Worm (Caenorhabditis elegans) whole organism, late embryonic: ENCODE measurements around the gene T09D3.9.

ENCODE experiments used
- C08G9.2 ChIP-seq: sonication (generic microtip); optimal IDR thresholded peaks from 2 replicates; lab custom pipeline; 2016; ENCODE audit warnings: mild to moderate bottlenecking, missing genetic modification characterization, moderate library complexity, missing compliant biosample characterization
- F13H6.1 ChIP-seq: sonication (generic microtip); optimal IDR thresholded peaks from 2 replicates; lab custom pipeline; 2016; ENCODE audit warnings: missing genetic modification characterization, missing compliant biosample characterization
- Y22D7AL.16 ChIP-seq: sonication (generic microtip); optimal IDR thresholded peaks from 2 replicates; lab custom pipeline; 2016; ENCODE audit warnings: missing genetic modification characterization, missing compliant biosample characterization
- ahr-1 ChIP-seq: sonication (generic microtip); optimal IDR thresholded peaks from 2 replicates; lab custom pipeline; 2016; ENCODE audit warnings: missing genetic modification characterization, missing compliant biosample characterization
- ama-1 ChIP-seq: fragments of 150-350 bp; optimal IDR thresholded peaks from 2 replicates; lab custom pipeline; 2014
- ceh-14 ChIP-seq: sonication (generic microtip); optimal IDR thresholded peaks from 2 replicates; lab custom pipeline; 2016; ENCODE audit warnings: missing genotype, missing genetic modification characterization, missing compliant biosample characterization
- ceh-18 ChIP-seq: sonication (generic microtip); optimal IDR thresholded peaks from 2 replicates; lab custom pipeline; 2016; ENCODE audit warnings: missing genetic modification characterization, missing compliant biosample characterization
- ceh-2 ChIP-seq: sonication (generic microtip); optimal IDR thresholded peaks from 2 replicates; lab custom pipeline; 2016; ENCODE audit warnings: missing genotype, missing genetic modification characterization, missing compliant biosample characterization
- ceh-22 ChIP-seq: sonication (generic microtip); optimal IDR thresholded peaks from 2 replicates; lab custom pipeline; 2017; ENCODE audit warnings: missing biosample characterization, missing genetic modification characterization
- ceh-31 ChIP-seq: sonication (generic microtip); optimal IDR thresholded peaks from 2 replicates; lab custom pipeline; 2016; ENCODE audit warnings: missing genetic modification characterization, missing compliant biosample characterization
- ceh-34 ChIP-seq: sonication (generic microtip); optimal IDR thresholded peaks from 2 replicates; lab custom pipeline; 2016; ENCODE audit warnings: mild to moderate bottlenecking, missing genetic modification characterization, missing compliant biosample characterization
- ceh-6 ChIP-seq: fragments of 200-800 bp; sonication (Bioruptor generic); optimal IDR thresholded peaks from 2 replicates; lab custom pipeline; 2018; ENCODE audit warnings: mild to moderate bottlenecking, missing genetic modification characterization, missing compliant biosample characterization
- ceh-9 ChIP-seq: sonication (generic microtip); optimal IDR thresholded peaks from 2 replicates; lab custom pipeline; 2016; ENCODE audit warnings: mild to moderate bottlenecking, missing genetic modification characterization, inconsistent platforms, missing compliant biosample characterization
- dmd-4 ChIP-seq: sonication (generic microtip); optimal IDR thresholded peaks from 2 replicates; lab custom pipeline; 2016; ENCODE audit warnings: borderline replicate concordance, missing genetic modification characterization, missing compliant biosample characterization
- dve-1 ChIP-seq: sonication (generic microtip); optimal IDR thresholded peaks from 2 replicates; lab custom pipeline; 2017; ENCODE audit warnings: antibody characterized with exemption, mild to moderate bottlenecking, missing genetic modification characterization, missing compliant biosample characterization
- elt-2 ChIP-seq: sonication (generic microtip); optimal IDR thresholded peaks from 2 replicates; lab custom pipeline; 2016; ENCODE audit warnings: missing genetic modification reagents, missing genetic modification characterization, missing compliant biosample characterization
- elt-4 ChIP-seq: sonication (generic microtip); optimal IDR thresholded peaks from 2 replicates; lab custom pipeline; 2016; ENCODE audit warnings: missing genetic modification characterization, missing compliant biosample characterization
- eyg-1 ChIP-seq: sonication (generic microtip); optimal IDR thresholded peaks from 2 replicates; lab custom pipeline; 2016; ENCODE audit warnings: missing genotype, missing genetic modification characterization, missing compliant biosample characterization
- fkh-10 ChIP-seq: fragments of 150-350 bp; optimal IDR thresholded peaks from 2 replicates; lab custom pipeline; 2014; ENCODE audit warnings: missing biosample characterization, missing genetic modification reagents, missing genetic modification characterization
- fkh-6 ChIP-seq: sonication (generic microtip); optimal IDR thresholded peaks from 2 replicates; lab custom pipeline; 2016; ENCODE audit warnings: missing genetic modification characterization, missing compliant biosample characterization
- hlh-15 ChIP-seq: sonication (generic microtip); optimal IDR thresholded peaks from 2 replicates; lab custom pipeline; 2016; ENCODE audit warnings: missing genetic modification characterization, missing compliant biosample characterization
- hlh-30 ChIP-seq: sonication (generic microtip); optimal IDR thresholded peaks from 2 replicates; lab custom pipeline; 2017; ENCODE audit warnings: antibody characterized with exemption, missing genetic modification characterization, missing compliant biosample characterization; ENCODE audit not compliant: insufficient read depth
- hlh-6 ChIP-seq: sonication (generic microtip); optimal IDR thresholded peaks from 2 replicates; lab custom pipeline; 2016; ENCODE audit warnings: missing genotype, missing genetic modification characterization, missing compliant biosample characterization
- madf-2 ChIP-seq: sonication (generic microtip); optimal IDR thresholded peaks from 2 replicates; lab custom pipeline; 2017; ENCODE audit warnings: missing genetic modification characterization, missing compliant biosample characterization
- mec-3 ChIP-seq: sonication (generic microtip); optimal IDR thresholded peaks from 2 replicates; lab custom pipeline; 2016; ENCODE audit warnings: borderline replicate concordance, missing genetic modification characterization, missing compliant biosample characterization
- nfya-1 ChIP-seq: sonication (generic microtip); optimal IDR thresholded peaks from 2 replicates; lab custom pipeline; 2017; ENCODE audit warnings: missing genetic modification characterization, mild to moderate bottlenecking, missing compliant biosample characterization, antibody characterized with exemption, moderate library complexity
- odd-2 ChIP-seq: sonication (generic microtip); optimal IDR thresholded peaks from 2 replicates; lab custom pipeline; 2017; ENCODE audit warnings: antibody characterized with exemption, mild to moderate bottlenecking, missing genetic modification characterization, missing compliant biosample characterization
- pag-3 ChIP-seq: sonication (generic microtip); optimal IDR thresholded peaks from 2 replicates; lab custom pipeline; 2016; ENCODE audit warnings: missing compliant biosample characterization, missing genetic modification characterization, borderline replicate concordance
- pat-9 ChIP-seq: fragments of 200-800 bp; sonication (Bioruptor generic); optimal IDR thresholded peaks from 2 replicates; lab custom pipeline; 2018; ENCODE audit warnings: mild to moderate bottlenecking, missing genetic modification characterization, moderate library complexity, missing compliant biosample characterization
- pax-1 ChIP-seq: fragments of 150-350 bp; optimal IDR thresholded peaks from 2 replicates; lab custom pipeline; 2014; ENCODE audit warnings: missing biosample characterization, missing genetic modification characterization
- pha-2 ChIP-seq: sonication (generic microtip); optimal IDR thresholded peaks from 2 replicates; lab custom pipeline; 2017; ENCODE audit warnings: mild to moderate bottlenecking, missing genetic modification characterization, missing compliant biosample characterization
- pha-4 ChIP-seq: fragments of 150-350 bp; optimal IDR thresholded peaks from 2 replicates; lab custom pipeline; 2018; ENCODE audit warnings: missing biosample characterization, missing genetic modification reagents, missing genetic modification characterization
- pqm-1 ChIP-seq: sonication (generic microtip); optimal IDR thresholded peaks from 2 replicates; lab custom pipeline; 2016; ENCODE audit warnings: missing genetic modification characterization, missing compliant biosample characterization
- ref-2 ChIP-seq: sonication (generic microtip); optimal IDR thresholded peaks from 2 replicates; lab custom pipeline; 2016; ENCODE audit warnings: missing genetic modification characterization, missing compliant biosample characterization
- rnt-1 ChIP-seq: sonication (generic microtip); optimal IDR thresholded peaks from 2 replicates; lab custom pipeline; 2016; ENCODE audit warnings: missing genetic modification characterization, missing compliant biosample characterization
- sdc-2 ChIP-seq: sonication (generic microtip); optimal IDR thresholded peaks from 2 replicates; lab custom pipeline; 2016; ENCODE audit warnings: missing genotype, missing genetic modification characterization, missing compliant biosample characterization
- sox-4 ChIP-seq: sonication (generic microtip); optimal IDR thresholded peaks from 2 replicates; lab custom pipeline; 2017; ENCODE audit warnings: mild to moderate bottlenecking, missing genetic modification characterization, inconsistent platforms, missing compliant biosample characterization
- syd-9 ChIP-seq: sonication (generic microtip); optimal IDR thresholded peaks from 2 replicates; lab custom pipeline; 2016; ENCODE audit warnings: mild to moderate bottlenecking, missing genetic modification characterization, moderate library complexity, missing compliant biosample characterization
- tbx-2 ChIP-seq: sonication (generic microtip); optimal IDR thresholded peaks from 2 replicates; lab custom pipeline; 2016; ENCODE audit warnings: missing genetic modification characterization, missing compliant biosample characterization
- unc-42 ChIP-seq: sonication (generic microtip); optimal IDR thresholded peaks from 2 replicates; lab custom pipeline; 2016; ENCODE audit warnings: missing genotype, missing genetic modification characterization, missing compliant biosample characterization
- zip-5 ChIP-seq: sonication (generic microtip); optimal IDR thresholded peaks from 2 replicates; lab custom pipeline; 2016; ENCODE audit warnings: missing genetic modification characterization, missing compliant biosample characterization

Gene T09D3.9

ce11 chrV:5368792-5369191 is at the start of gene T09D3.9:
T09D3.9 (minus strand) TSS chrV:5368892.
- TF ChIP-seq zip-5 (tag; lab: Kevin White, UChicago) (no peak), ceh-18 (tag; lab: Kevin White, UChicago) (no peak), tbx-2 (tag; lab: Kevin White, UChicago) (no peak), rnt-1 (no peak), elt-2 (no peak), pqm-1 (tag; lab: Kevin White, UChicago) (no peak), ceh-31 (tag; lab: Kevin White, UChicago) (no peak), ceh-34 (no peak), ref-2 (no peak), pha-2 (tag; lab: Kevin White, UChicago) (no peak), pha-4 (tag; lab: Kevin White, UChicago) (no peak), unc-42 (tag; lab: Kevin White, UChicago) (no peak), sox-4 (tag; lab: Kevin White, UChicago) (no peak), fkh-10 (GFP tag; lab: Kevin White, UChicago) (no peak), F13H6.1 (tag; lab: Kevin White, UChicago) (no peak), elt-4 (no peak), pat-9 (tag; lab: Kevin White, UChicago) (no peak), ahr-1 (tag; lab: Kevin White, UChicago) (no peak), C08G9.2 (tag; lab: Kevin White, UChicago) (no peak), ceh-22 (tag; lab: Kevin White, UChicago) (no peak)

DNA sequence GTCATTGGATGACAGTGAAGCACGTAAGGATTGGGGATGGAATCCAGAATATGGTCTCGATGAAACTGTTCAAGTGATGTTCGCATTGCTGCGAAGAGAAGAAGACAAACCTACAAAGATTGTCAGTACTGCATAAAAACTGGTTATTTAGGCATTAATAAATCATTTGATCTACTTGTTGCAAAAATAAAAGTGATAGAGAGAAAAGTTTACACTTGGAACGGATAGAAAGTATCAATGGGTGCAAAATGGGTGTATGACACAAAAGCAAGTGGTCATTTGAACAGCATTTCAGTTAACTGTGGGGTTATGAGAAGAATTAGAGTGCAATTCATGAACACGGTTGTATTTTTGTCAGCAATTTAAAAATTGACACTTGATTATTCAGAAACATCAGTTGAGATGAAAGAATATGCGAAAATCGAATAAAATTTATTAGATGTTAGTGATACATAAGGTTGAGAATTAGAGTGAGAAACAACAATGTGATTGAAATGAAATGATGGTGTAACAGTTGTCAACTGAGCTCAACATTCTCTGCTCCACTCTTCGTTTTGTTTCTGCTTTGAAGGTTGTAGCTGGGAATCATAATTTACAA is 44.2 kb upstream of the T09D3.9 start, which contains the start of gene F08F3.10:
F08F3.10 (plus strand) TSS at position 548 of the 598 bp plus-strand sequence.
- TF ChIP-seq ama-1 (lab: Kevin White, UChicago) (no peak), ceh-9 (tag; lab: Kevin White, UChicago) (no peak), hlh-30 (tag; lab: Kevin White, UChicago) (no peak), hlh-15 (tag; lab: Kevin White, UChicago) (no peak), dve-1 (tag; lab: Kevin White, UChicago) (no peak), ceh-2 (tag; lab: Kevin White, UChicago) (no peak), dmd-4 (tag; lab: Kevin White, UChicago) (no peak), Y22D7AL.16 (tag; lab: Kevin White, UChicago) (no peak), fkh-6 (no peak), pha-4 (tag; lab: Kevin White, UChicago) (no peak), pag-3 (tag; lab: Kevin White, UChicago) (no peak), ceh-6 (GFP tag; lab: Kevin White, UChicago) (no peak), hlh-6 (tag; lab: Kevin White, UChicago) (no peak), sdc-2 (no peak), ceh-18 (tag; lab: Kevin White, UChicago) (no peak), elt-2 (no peak), ceh-14 (tag; lab: Kevin White, UChicago) (no peak), eyg-1 (tag; lab: Kevin White, UChicago) (no peak), mec-3 (tag; lab: Kevin White, UChicago) (no peak), madf-2 (tag; lab: Kevin White, UChicago) (no peak)

DNA sequence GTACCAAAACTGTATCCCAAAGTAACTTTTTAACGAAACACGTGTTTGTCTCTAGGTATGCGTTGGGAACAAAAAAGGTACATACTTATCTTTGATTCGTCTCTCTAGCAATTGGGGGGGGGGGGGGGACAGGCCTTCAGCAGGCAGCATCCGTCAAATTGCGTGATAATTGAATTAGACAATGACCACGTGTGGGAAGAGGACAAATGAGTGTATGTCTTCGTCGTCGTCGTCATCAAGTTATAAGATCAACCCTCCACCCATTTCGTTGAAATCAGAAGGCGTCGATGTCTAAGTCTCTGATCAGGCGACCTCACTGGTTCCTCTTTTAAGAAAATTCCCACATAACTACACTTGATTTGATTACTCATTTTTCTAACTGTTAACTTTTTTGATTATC is 42.0 kb upstream of the T09D3.9 start, which contains the start of gene F08F3.4:
F08F3.4 (plus strand) TSS at position 277 of the 400 bp plus-strand sequence.
- TF ChIP-seq hlh-30 (tag; lab: Kevin White, UChicago) (no peak), pat-9 (tag; lab: Kevin White, UChicago) (no peak), pax-1 (no peak), hlh-6 (tag; lab: Kevin White, UChicago) (no peak), elt-4 (no peak), dmd-4 (tag; lab: Kevin White, UChicago) (no peak), odd-2 (tag; lab: Kevin White, UChicago) (no peak), ahr-1 (tag; lab: Kevin White, UChicago) (no peak), syd-9 (tag; lab: Kevin White, UChicago) (no peak), ceh-34 (no peak), nfya-1 (tag; lab: Kevin White, UChicago) (no peak), ceh-31 (tag; lab: Kevin White, UChicago) (no peak), dve-1 (tag; lab: Kevin White, UChicago) (no peak), F13H6.1 (tag; lab: Kevin White, UChicago) (no peak)
